Fruit fly (Drosophila melanogaster) whole organism, embryonic: ENCODE measurements around the gene CG5535.

Source experiments
- Bgb ChIP-seq: fragments of 200-800 bp; sonication (Bioruptor generic); IDR thresholded peaks from 2 replicates; pipeline ENCODE4 v1.3.6; 2022; ENCODE audit warnings: missing biosample characterization, missing genetic modification characterization; ENCODE audit not compliant: partially characterized antibody
- CG1024 ChIP-seq: fragments of 200-800 bp; sonication (Bioruptor generic); IDR thresholded peaks from 2 replicates; pipeline ENCODE4 v1.3.6; 2022; ENCODE audit warnings: missing biosample characterization, missing genetic modification characterization
- CG10431 ChIP-seq: fragments of 200-800 bp; sonication (Bioruptor generic); optimal IDR thresholded peaks from 3 replicates; lab custom pipeline; 2018; ENCODE audit warnings: missing biosample characterization, mild to moderate bottlenecking, missing genetic modification characterization
- CG10959 ChIP-seq: fragments of 200-800 bp; sonication (Bioruptor generic); IDR thresholded peaks from 2 replicates; pipeline ENCODE4 v1.3.6; 2022; ENCODE audit warnings: missing biosample characterization, missing genetic modification characterization
- CG12236 ChIP-seq: fragments of 200-800 bp; sonication (Bioruptor generic); optimal IDR thresholded peaks from 2 replicates; lab custom pipeline; 2016; ENCODE audit warnings: missing biosample characterization, missing genetic modification characterization
- CG12391 ChIP-seq: fragments of 200-800 bp; sonication (Bioruptor generic); optimal IDR thresholded peaks from 3 replicates; lab custom pipeline; 2018; ENCODE audit warnings: missing biosample characterization, mild to moderate bottlenecking, missing genetic modification characterization, moderate library complexity
- CG12769 ChIP-seq: fragments of 200-800 bp; sonication (Bioruptor generic); optimal IDR thresholded peaks from 2 replicates; lab custom pipeline; 2019; ENCODE audit warnings: missing biosample characterization, mild to moderate bottlenecking, missing genetic modification characterization, moderate library complexity
- CG14860 ChIP-seq: fragments of 200-800 bp; sonication (Bioruptor generic); IDR thresholded peaks from 3 replicates; pipeline ENCODE4 v1.3.6; 2022; ENCODE audit warnings: missing biosample characterization, missing genetic modification characterization; ENCODE audit not compliant: partially characterized antibody
- CG1647 ChIP-seq: fragments of 200-800 bp; sonication (Bioruptor generic); optimal IDR thresholded peaks from 3 replicates; lab custom pipeline; 2016; ENCODE audit warnings: missing biosample characterization, missing genetic modification characterization
- CG17328 ChIP-seq: fragments of 200-800 bp; sonication (Bioruptor generic); IDR thresholded peaks from 2 replicates; pipeline ENCODE4 v1.3.6; 2022; ENCODE audit warnings: missing biosample characterization, missing genetic modification characterization
- CG17912 ChIP-seq: fragments of 200-800 bp; sonication (Bioruptor generic); optimal IDR thresholded peaks from 2 replicates; lab custom pipeline; 2018; ENCODE audit warnings: missing biosample characterization, mild to moderate bottlenecking, missing genetic modification characterization
- CG18619 ChIP-seq: fragments of 200-800 bp; sonication (Bioruptor generic); optimal IDR thresholded peaks from 3 replicates; lab custom pipeline; 2017; ENCODE audit warnings: missing biosample characterization, mild to moderate bottlenecking, missing genetic modification characterization
- CG33557 ChIP-seq: fragments of 200-800 bp; sonication (Bioruptor generic); optimal IDR thresholded peaks from 2 replicates; lab custom pipeline; 2019; ENCODE audit warnings: missing biosample characterization, mild to moderate bottlenecking, missing genetic modification characterization, moderate library complexity
- CG7372 ChIP-seq: fragments of 200-800 bp; sonication (Bioruptor generic); IDR thresholded peaks from 2 replicates; pipeline ENCODE4 v1.3.6; 2022; ENCODE audit warnings: missing biosample characterization, missing genetic modification characterization
- CG8290 ChIP-seq, 3 experiments: fragments of 200-800 bp; sonication (Bioruptor generic); optimal IDR thresholded peaks; 2 replicates each; lab custom pipeline; 2016 to 2019; ENCODE audit warnings: missing biosample characterization in 3 of 3, missing genetic modification characterization in 3 of 3, mild to moderate bottlenecking in 2 of 3, moderate library complexity in 1 of 3
- Doc3 ChIP-seq: fragments of 200-800 bp; sonication (Bioruptor generic); IDR thresholded peaks from 3 replicates; pipeline ENCODE4 v1.3.6; 2022; ENCODE audit warnings: missing biosample characterization, missing genetic modification characterization; ENCODE audit not compliant: partially characterized antibody
- Dp ChIP-seq: fragments of 200-800 bp; sonication (Bioruptor generic); optimal IDR thresholded peaks from 2 replicates; lab custom pipeline; 2018; ENCODE audit warnings: missing biosample characterization, mild to moderate bottlenecking, missing genetic modification characterization, moderate library complexity
- E2f2 ChIP-seq: fragments of 200-800 bp; sonication (Bioruptor generic); IDR thresholded peaks from 2 replicates; pipeline ENCODE4 v1.3.6; 2022; ENCODE audit warnings: missing biosample characterization, missing genetic modification characterization
- Elba2 ChIP-seq: fragments of 200-800 bp; sonication (Bioruptor generic); optimal IDR thresholded peaks from 3 replicates; lab custom pipeline; 2016; ENCODE audit warnings: missing biosample characterization, missing genetic modification characterization
- HHEX ChIP-seq: fragments of 200-800 bp; sonication (Bioruptor generic); optimal IDR thresholded peaks from 3 replicates; lab custom pipeline; 2017; ENCODE audit warnings: missing biosample characterization, mild to moderate bottlenecking, missing genetic modification characterization, missing genetic modification reagents
- HLHmδ ChIP-seq: fragments of 200-800 bp; sonication (Bioruptor generic); optimal IDR thresholded peaks from 2 replicates; lab custom pipeline; 2018; ENCODE audit warnings: missing biosample characterization, mild to moderate bottlenecking, missing genetic modification characterization, moderate library complexity
- Mes4 ChIP-seq: fragments of 200-800 bp; sonication (Bioruptor generic); optimal IDR thresholded peaks from 2 replicates; lab custom pipeline; 2016; ENCODE audit warnings: missing biosample characterization, missing genetic modification characterization
- Mrtf ChIP-seq: fragments of 200-800 bp; sonication (Bioruptor generic); IDR thresholded peaks from 3 replicates; pipeline ENCODE4 v1.3.6; 2022; ENCODE audit warnings: missing biosample characterization, missing genetic modification characterization
- NC2β ChIP-seq: fragments of 200-800 bp; sonication (Bioruptor generic); optimal IDR thresholded peaks from 2 replicates; lab custom pipeline; 2016; ENCODE audit warnings: missing biosample characterization, missing genetic modification characterization
- Rfx ChIP-seq: fragments of 200-800 bp; sonication (Bioruptor generic); IDR thresholded peaks from 2 replicates; pipeline ENCODE4 v1.3.6; 2022; ENCODE audit warnings: missing biosample characterization, missing genetic modification characterization
- Taf1 ChIP-seq: fragments of 200-800 bp; sonication (Bioruptor generic); IDR thresholded peaks from 2 replicates; pipeline ENCODE4 v1.3.6; 2022; ENCODE audit warnings: missing biosample characterization, missing genetic modification characterization
- Usf ChIP-seq: fragments of 200-800 bp; sonication (Bioruptor generic); optimal IDR thresholded peaks from 2 replicates; lab custom pipeline; 2017; ENCODE audit warnings: missing genotype, missing biosample characterization, missing genetic modification characterization
- ab ChIP-seq: fragments of 200-800 bp; sonication (Bioruptor generic); optimal IDR thresholded peaks from 2 replicates; lab custom pipeline; 2016; ENCODE audit warnings: missing biosample characterization, missing genetic modification characterization
- ara ChIP-seq: fragments of 200-800 bp; sonication (Bioruptor generic); IDR thresholded peaks from 2 replicates; pipeline ENCODE4 v1.3.6; 2022; ENCODE audit warnings: missing biosample characterization, missing genetic modification characterization
- ash1 ChIP-seq: fragments of 200-800 bp; sonication (Bioruptor generic); optimal IDR thresholded peaks from 2 replicates; lab custom pipeline; 2018; ENCODE audit warnings: missing biosample characterization, mild to moderate bottlenecking, missing genetic modification characterization
- br ChIP-seq: fragments of >200 bp; optimal IDR thresholded peaks from 2 replicates; lab custom pipeline; 2017
- caup ChIP-seq: fragments of 200-800 bp; sonication (Bioruptor generic); optimal IDR thresholded peaks from 3 replicates; lab custom pipeline; 2017; ENCODE audit warnings: missing biosample characterization, mild to moderate bottlenecking, missing genetic modification characterization, moderate library complexity; ENCODE audit not compliant: severe bottlenecking
- croc ChIP-seq: fragments of 200-800 bp; sonication (Bioruptor generic); conservative IDR thresholded peaks from 3 replicates; pipeline ENCODE4 v1.3.6; 2022; ENCODE audit warnings: missing biosample characterization, missing genetic modification characterization
- en ChIP-seq: fragments of 200-800 bp; sonication (Bioruptor generic); optimal IDR thresholded peaks from 2 replicates; lab custom pipeline; 2016; ENCODE audit warnings: missing biosample characterization, missing genetic modification characterization
- esg ChIP-seq: fragments of 200-800 bp; sonication (Bioruptor generic); conservative IDR thresholded peaks from 2 replicates; pipeline ENCODE4 v1.3.6; 2022; ENCODE audit warnings: missing biosample characterization, missing genetic modification characterization
- h ChIP-seq: fragments of >200 bp; optimal IDR thresholded peaks from 2 replicates; lab custom pipeline; 2017
- her ChIP-seq: fragments of 200-800 bp; sonication (Bioruptor generic); optimal IDR thresholded peaks from 2 replicates; lab custom pipeline; 2016; ENCODE audit warnings: missing biosample characterization, missing genetic modification characterization
- jumu ChIP-seq: fragments of 200-800 bp; sonication (Bioruptor generic); optimal IDR thresholded peaks from 3 replicates; lab custom pipeline; 2016; ENCODE audit warnings: missing biosample characterization, missing genetic modification characterization
- kni ChIP-seq: fragments of 200-800 bp; sonication (Bioruptor generic); optimal IDR thresholded peaks from 3 replicates; lab custom pipeline; 2017; ENCODE audit warnings: mild to moderate bottlenecking, missing biosample characterization, missing genetic modification reagents, missing genetic modification characterization
- lola ChIP-seq, 3 experiments: fragments of >200 bp in 2 of 3; fragments of 200-800 bp in 1 of 3; sonication (Bioruptor generic) in 1 of 3; optimal IDR thresholded peaks; 2 replicates each; lab custom pipeline; 2017 to 2019; ENCODE audit warnings: missing biosample characterization in 3 of 3, missing genetic modification characterization in 3 of 3, mild to moderate bottlenecking in 1 of 3, moderate library complexity in 1 of 3
- odd ChIP-seq: fragments of 200-800 bp; sonication (Bioruptor generic); optimal IDR thresholded peaks from 2 replicates; lab custom pipeline; 2017; ENCODE audit warnings: missing biosample characterization, mild to moderate bottlenecking, missing genetic modification characterization
- repo ChIP-seq: fragments of 200-800 bp; sonication (Bioruptor generic); optimal IDR thresholded peaks from 2 replicates; lab custom pipeline; 2016; ENCODE audit warnings: missing biosample characterization, missing genetic modification characterization
- rib ChIP-seq: fragments of 200-800 bp; sonication (Bioruptor generic); IDR thresholded peaks from 2 replicates; pipeline ENCODE4 v1.3.6; 2022; ENCODE audit warnings: missing biosample characterization, missing genetic modification characterization
- salm ChIP-seq: fragments of 200-800 bp; sonication (Bioruptor generic); optimal IDR thresholded peaks from 2 replicates; lab custom pipeline; 2018; ENCODE audit warnings: missing biosample characterization, mild to moderate bottlenecking, missing genetic modification characterization
- scrt ChIP-seq: fragments of 200-800 bp; sonication (Bioruptor generic); optimal IDR thresholded peaks from 2 replicates; lab custom pipeline; 2018; ENCODE audit warnings: missing biosample characterization, mild to moderate bottlenecking, missing genetic modification characterization, moderate library complexity
- sens-2 ChIP-seq: fragments of 200-800 bp; sonication (Bioruptor generic); IDR thresholded peaks from 2 replicates; pipeline ENCODE4 v1.3.6; 2022; ENCODE audit warnings: missing biosample characterization, missing genetic modification characterization
- sqz ChIP-seq: fragments of 200-800 bp; sonication (Bioruptor generic); optimal IDR thresholded peaks from 3 replicates; lab custom pipeline; 2018; ENCODE audit warnings: missing biosample characterization, mild to moderate bottlenecking, missing genetic modification characterization
- sug ChIP-seq: fragments of 200-800 bp; optimal IDR thresholded peaks from 2 replicates; lab custom pipeline; 2019; ENCODE audit warnings: missing biosample characterization, mild to moderate bottlenecking, missing genetic modification characterization, moderate library complexity
- tap ChIP-seq: fragments of 200-800 bp; optimal IDR thresholded peaks from 3 replicates; lab custom pipeline; 2019; ENCODE audit warnings: missing biosample characterization, mild to moderate bottlenecking, missing genetic modification characterization, moderate library complexity
- tll ChIP-seq, 2 experiments: fragments of 200-800 bp in 1 of 2; fragments of >200 bp in 1 of 2; sonication (Bioruptor generic) in 1 of 2; optimal IDR thresholded peaks; 2 replicates each; lab custom pipeline; 2017 to 2019; ENCODE audit warnings: missing biosample characterization in 2 of 2, missing genetic modification characterization in 2 of 2, mild to moderate bottlenecking in 1 of 2, moderate library complexity in 1 of 2
- tup ChIP-seq: fragments of 200-800 bp; sonication (Bioruptor generic); optimal IDR thresholded peaks from 2 replicates; lab custom pipeline; 2016; ENCODE audit warnings: missing biosample characterization, mild to moderate bottlenecking, missing genetic modification characterization, moderate library complexity
- yki ChIP-seq: fragments of >200 bp; optimal IDR thresholded peaks from 3 replicates; lab custom pipeline; 2018

CG5535 gene

DNA sequence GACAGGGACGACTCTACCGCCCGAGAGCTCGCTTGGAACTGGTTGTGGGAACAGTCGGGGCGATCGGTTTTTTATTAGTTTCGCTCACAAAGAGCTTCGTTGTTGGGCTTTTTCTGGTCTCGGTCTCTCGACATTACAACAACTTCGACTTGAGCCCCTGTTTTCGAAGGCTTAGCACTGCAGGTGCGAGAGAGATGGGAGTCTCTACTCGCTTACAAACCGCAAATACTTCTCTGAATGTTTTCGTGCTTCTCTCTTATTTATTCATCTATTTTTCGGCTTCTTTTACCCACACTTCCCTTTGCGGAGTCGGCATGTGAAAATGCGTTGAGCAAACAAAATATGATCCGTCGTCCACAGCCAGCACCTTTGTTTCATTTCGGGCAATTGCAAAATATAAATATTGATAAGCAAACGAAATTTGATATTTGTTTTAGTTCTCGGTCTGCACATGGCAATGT lies 39.3 kb upstream of the CG5535 start, which contains the start of gene Tsp74F (continued):
- TF ChIP-seq Bgb (GFP tag; lab: Robert Waterston, UW) (0 out of 2 replicates have a peak, but pooled peaks have one; percentile 19), Rfx (no peak), esg (GFP tag; lab: Robert Waterston, UW) (no peak), CG7372 (GFP tag; lab: Robert Waterston, UW) (no peak), scrt (no peak), sens-2 (GFP tag; lab: Robert Waterston, UW) (no peak), CG33557 (GFP tag; lab: Kevin White, UChicago) (no peak), HLHmδ (GFP tag; lab: Kevin White, UChicago) (no peak), tap (no peak), yki (lab: Kevin White, UChicago) (no peak), ash1 (GFP tag; lab: Kevin White, UChicago) (no peak), CG8290 (GFP tag; optimal IDR thresholded peaks at IDR 0.05; lab: Kevin White, UChicago) (no peak), CG8290 (tag; optimal IDR thresholded peaks at IDR 0.05; lab: Kevin White, UChicago) (no peak), tup (GFP tag; lab: Kevin White, UChicago) (no peak), Doc3 (GFP tag; lab: Robert Waterston, UW) (no peak), Elba2 (no peak), ara (GFP tag; lab: Robert Waterston, UW) (no peak), jumu (GFP tag; lab: Kevin White, UChicago) (no peak), lola (GFP tag; optimal IDR thresholded peaks at IDR 0.05; lab: Kevin White, UChicago) (no peak), CG12236 (no peak), Mrtf (GFP tag; lab: Robert Waterston, UW) (no peak), rib (GFP tag; lab: Robert Waterston, UW) (no peak), ab (no peak), Taf1 (no peak), Usf (GFP tag; lab: Kevin White, UChicago) (no peak), HHEX (GFP tag; lab: Kevin White, UChicago) (peak; percentile 28), sug (tag; lab: Kevin White, UChicago) (no peak), h (lab: Kevin White, UChicago) (no peak), her (GFP tag; lab: Kevin White, UChicago) (no peak), CG14860 (no peak), sqz (GFP tag; lab: Kevin White, UChicago) (no peak), br (no peak), CG10959 (no peak), tll (GFP tag; optimal IDR thresholded peaks at IDR 0.05; lab: Kevin White, UChicago) (no peak), CG17328 (GFP tag; lab: Robert Waterston, UW) (no peak), salm (peak; percentile 16), caup (GFP tag; lab: Kevin White, UChicago) (no peak), kni (GFP tag; lab: Kevin White, UChicago) (peak; percentile 61), CG12769 (tag; lab: Kevin White, UChicago) (peak; percentile 16), CG10431 (no peak), Dp (GFP tag; lab: Kevin White, UChicago) (no peak), repo (no peak), CG1024 (GFP tag; lab: Robert Waterston, UW) (no peak), E2f2 (GFP tag; lab: Robert Waterston, UW) (no peak), en (GFP tag; lab: Kevin White, UChicago) (no peak), CG18619 (GFP tag; lab: Kevin White, UChicago) (no peak), odd (GFP tag; lab: Kevin White, UChicago) (peak; percentile 27), CG1647 (GFP tag; lab: Kevin White, UChicago) (no peak), Mes4 (GFP tag; lab: Kevin White, UChicago) (no peak), NC2β (GFP tag; lab: Kevin White, UChicago) (no peak), croc (GFP tag; lab: Robert Waterston, UW) (no peak), CG17912 (GFP tag; lab: Kevin White, UChicago) (no peak), CG12391 (tag; lab: Kevin White, UChicago) (no peak)
